Worm (Caenorhabditis elegans) whole organism, mixed stage, embryonic: ENCODE data around the gene mca-1.

Source experiments
- M03D4.4 ChIP-seq: sonication (generic microtip); optimal IDR thresholded peaks from 2 replicates; lab custom pipeline; 2017; ENCODE audit warnings: mild to moderate bottlenecking, missing genetic modification characterization, missing compliant biosample characterization
- blmp-1 ChIP-seq: fragments of 150-350 bp; optimal IDR thresholded peaks from 2 replicates; lab custom pipeline; 2014; ENCODE audit warnings: missing biosample characterization, missing genetic modification characterization
- ceh-39 ChIP-seq: fragments of 150-350 bp; optimal IDR thresholded peaks from 2 replicates; lab custom pipeline; 2014; ENCODE audit warnings: missing biosample characterization, missing genetic modification characterization
- ceh-43 ChIP-seq: fragments of 200-800 bp; sonication (Bioruptor generic); optimal IDR thresholded peaks from 2 replicates; lab custom pipeline; 2018; ENCODE audit warnings: mild to moderate bottlenecking, missing genetic modification characterization, moderate library complexity, missing compliant biosample characterization
- ceh-83 ChIP-seq: fragments of 200-800 bp; sonication (Bioruptor generic); optimal IDR thresholded peaks from 2 replicates; lab custom pipeline; 2018; ENCODE audit warnings: mild to moderate bottlenecking, missing genetic modification characterization, missing compliant biosample characterization
- ces-1 ChIP-seq: fragments of 150-350 bp; optimal IDR thresholded peaks from 2 replicates; lab custom pipeline; 2014; ENCODE audit warnings: missing biosample characterization, missing genetic modification reagents, missing genetic modification characterization
- cnd-1 ChIP-seq: fragments of 200-800 bp; sonication (Bioruptor generic); optimal IDR thresholded peaks from 2 replicates; lab custom pipeline; 2018; ENCODE audit warnings: mild to moderate bottlenecking, missing genetic modification characterization, missing compliant biosample characterization
- elt-1 ChIP-seq: sonication (generic microtip); optimal IDR thresholded peaks from 2 replicates; lab custom pipeline; 2017; ENCODE audit warnings: missing genetic modification characterization, mild to moderate bottlenecking, missing compliant biosample characterization, antibody characterized with exemption, moderate library complexity, borderline replicate concordance; ENCODE audit not compliant: insufficient read depth
- elt-3 ChIP-seq: fragments of 150-350 bp; optimal IDR thresholded peaks from 2 replicates; lab custom pipeline; 2014; ENCODE audit warnings: missing biosample characterization, missing genetic modification characterization
- flh-1 ChIP-seq: fragments of 200-800 bp; sonication (Bioruptor generic); optimal IDR thresholded peaks from 2 replicates; lab custom pipeline; 2018; ENCODE audit warnings: mild to moderate bottlenecking, missing genetic modification characterization, moderate library complexity, missing compliant biosample characterization
- ham-2 ChIP-seq: fragments of 200-800 bp; sonication (Bioruptor generic); optimal IDR thresholded peaks from 2 replicates; lab custom pipeline; 2018; ENCODE audit warnings: mild to moderate bottlenecking, missing genetic modification characterization, missing compliant biosample characterization
- hlh-1 ChIP-seq: fragments of 150-350 bp; optimal IDR thresholded peaks from 2 replicates; lab custom pipeline; 2014; ENCODE audit warnings: missing biosample characterization, missing genetic modification reagents, missing genetic modification characterization
- lin-13 ChIP-seq: fragments of 150-350 bp; optimal IDR thresholded peaks from 2 replicates; lab custom pipeline; 2014; ENCODE audit warnings: missing biosample characterization, missing genetic modification characterization
- lin-32 ChIP-seq: fragments of 200-800 bp; sonication (Bioruptor generic); optimal IDR thresholded peaks from 2 replicates; lab custom pipeline; 2018; ENCODE audit warnings: mild to moderate bottlenecking, missing genetic modification characterization, missing compliant biosample characterization
- mab-5 ChIP-seq: fragments of 150-350 bp; optimal IDR thresholded peaks from 2 replicates; lab custom pipeline; 2014; ENCODE audit warnings: missing biosample characterization, missing genetic modification characterization
- mep-1 ChIP-seq: fragments of 150-350 bp; optimal IDR thresholded peaks from 2 replicates; lab custom pipeline; 2017; ENCODE audit warnings: missing biosample characterization, missing genetic modification reagents, missing genetic modification characterization, inconsistent platforms
- mls-2 ChIP-seq: sonication (generic microtip); optimal IDR thresholded peaks from 2 replicates; lab custom pipeline; 2016; ENCODE audit warnings: mild to moderate bottlenecking, missing genetic modification characterization, moderate library complexity, missing compliant biosample characterization
- nhr-12 ChIP-seq: fragments of 150-350 bp; optimal IDR thresholded peaks from 2 replicates; lab custom pipeline; 2014; ENCODE audit warnings: missing biosample characterization, missing genetic modification characterization
- nhr-2 ChIP-seq: fragments of 150-350 bp; optimal IDR thresholded peaks from 2 replicates; lab custom pipeline; 2014; ENCODE audit warnings: missing biosample characterization, missing genetic modification characterization
- nhr-237 ChIP-seq: fragments of 150-350 bp; optimal IDR thresholded peaks from 2 replicates; lab custom pipeline; 2014; ENCODE audit warnings: missing biosample characterization, missing genetic modification characterization
- nhr-28 ChIP-seq: fragments of 150-350 bp; optimal IDR thresholded peaks from 2 replicates; lab custom pipeline; 2014; ENCODE audit warnings: missing biosample characterization, missing genetic modification characterization
- nhr-76 ChIP-seq: sonication (generic microtip); optimal IDR thresholded peaks from 2 replicates; lab custom pipeline; 2017; ENCODE audit warnings: missing biosample characterization, missing genetic modification characterization
- pha-4 ChIP-seq: fragments of 150-350 bp; optimal IDR thresholded peaks from 2 replicates; lab custom pipeline; 2018; ENCODE audit warnings: missing biosample characterization, missing genetic modification reagents, missing genetic modification characterization
- snpc-4 ChIP-seq: fragments of 150-350 bp; optimal IDR thresholded peaks from 2 replicates; lab custom pipeline; 2014; ENCODE audit warnings: missing biosample characterization, missing genetic modification characterization
- sptf-1 ChIP-seq: sonication (generic microtip); optimal IDR thresholded peaks from 2 replicates; lab custom pipeline; 2017; ENCODE audit warnings: mild to moderate bottlenecking, missing genetic modification characterization, moderate library complexity, missing compliant biosample characterization
- tbx-8 ChIP-seq: fragments of 200-800 bp; sonication (Bioruptor generic); optimal IDR thresholded peaks from 2 replicates; lab custom pipeline; 2018; ENCODE audit warnings: mild to moderate bottlenecking, missing genetic modification characterization, moderate library complexity, missing compliant biosample characterization
- unc-120 ChIP-seq: sonication (generic microtip); optimal IDR thresholded peaks from 2 replicates; lab custom pipeline; 2017; ENCODE audit warnings: missing genetic modification characterization, missing compliant biosample characterization; ENCODE audit not compliant: poor library complexity, severe bottlenecking
- unc-62 ChIP-seq: fragments of 150-350 bp; optimal IDR thresholded peaks from 2 replicates; lab custom pipeline; 2014; ENCODE audit warnings: missing biosample characterization, missing genetic modification reagents, missing genetic modification characterization
- zip-8 ChIP-seq: fragments of 150-350 bp; optimal IDR thresholded peaks from 2 replicates; lab custom pipeline; 2014; ENCODE audit warnings: missing biosample characterization, missing genetic modification characterization
- ztf-11 ChIP-seq: fragments of 150-350 bp; optimal IDR thresholded peaks from 2 replicates; lab custom pipeline; 2014; ENCODE audit warnings: missing biosample characterization, missing genetic modification characterization

The mca-1 gene

ce11 chrIV:9647789-9648361 is 13.1 kb upstream of the mca-1 start, which contains the start of gene amph-1:
Gene amph-1, minus strand, starts transcription at chrIV:9647873.
- TF ChIP-seq elt-1 (tag; lab: Kevin White, UChicago) (no peak), lin-13 (tag; lab: Kevin White, UChicago) (no peak), zip-8 (tag; lab: Kevin White, UChicago) (no peak), nhr-28 (tag; lab: Kevin White, UChicago) (no peak), nhr-237 (tag; lab: Kevin White, UChicago) (no peak), cnd-1 (tag; lab: Kevin White, UChicago) (no peak), mep-1 (tag; lab: Kevin White, UChicago) (no peak), nhr-76 (tag; lab: Kevin White, UChicago) (no peak), sptf-1 (no peak), ztf-11 (tag; lab: Kevin White, UChicago) (no peak), hlh-1 (tag; lab: Kevin White, UChicago) (no peak), nhr-12 (tag; lab: Kevin White, UChicago) (no peak), mab-5 (tag; lab: Kevin White, UChicago) (no peak), M03D4.4 (tag; lab: Kevin White, UChicago) (no peak), ceh-43 (no peak), ham-2 (GFP tag; lab: Kevin White, UChicago) (no peak), lin-32 (GFP tag; lab: Kevin White, UChicago) (no peak), ces-1 (GFP tag; lab: Kevin White, UChicago) (no peak)

ce11 chrIV:9643188-9643587 is 8.4 kb upstream of the mca-1 start, which contains the start of gene degl-2:
Gene degl-2, plus strand, starts transcription at chrIV:9643488.
- TF ChIP-seq snpc-4 (tag; lab: Kevin White, UChicago), result no peak
- TF ChIP-seq elt-3, result no peak
- TF ChIP-seq zip-8 (tag; lab: Kevin White, UChicago), result no peak
- TF ChIP-seq ceh-83 (GFP tag; lab: Kevin White, UChicago), result no peak
- no peak for TF ChIP-seq pha-4 (tag; lab: Kevin White, UChicago)
- no peak for TF ChIP-seq unc-120 (tag; lab: Kevin White, UChicago)
- TF ChIP-seq ceh-39 (tag; lab: Kevin White, UChicago), result no peak
- TF ChIP-seq, all 35 proteins: peak for 0

ce11 chrIV:9641925-9642324 is 7.2 kb upstream of the mca-1 start, which contains the start of gene del-2:
Gene del-2, minus strand, starts transcription at chrIV:9642025.
- TF ChIP-seq ces-1 (GFP tag; lab: Kevin White, UChicago), result peak; percentile 26
- TF ChIP-seq ham-2 (GFP tag; lab: Kevin White, UChicago), result peak; percentile 26
- TF ChIP-seq blmp-1, result no peak
- TF ChIP-seq, all 35 proteins: peak for 2

- TF ChIP-seq lin-13 (tag; lab: Kevin White, UChicago), result no peak
These were observed 859 bp downstream of the mca-1 start for ce11 chrIV:9633889-9634288.

- TF ChIP-seq tbx-8 (GFP tag; lab: Kevin White, UChicago) (no peak), mab-5 (tag; lab: Kevin White, UChicago) (no peak), flh-1 (no peak), ceh-39 (tag; lab: Kevin White, UChicago) (no peak), blmp-1 (no peak), mls-2 (tag; lab: Kevin White, UChicago) (no peak), nhr-76 (tag; lab: Kevin White, UChicago) (no peak), elt-1 (tag; lab: Kevin White, UChicago) (no peak), snpc-4 (tag; lab: Kevin White, UChicago) (no peak), ceh-83 (GFP tag; lab: Kevin White, UChicago) (no peak), unc-62 (no peak), ceh-43 (no peak), M03D4.4 (tag; lab: Kevin White, UChicago) (no peak), hlh-1 (tag; lab: Kevin White, UChicago) (no peak), mep-1 (tag; lab: Kevin White, UChicago) (no peak), ces-1 (GFP tag; lab: Kevin White, UChicago) (no peak), nhr-28 (tag; lab: Kevin White, UChicago) (no peak), pha-4 (tag; lab: Kevin White, UChicago) (no peak), nhr-2 (tag; lab: Kevin White, UChicago) (no peak)
These were observed 1.7 kb downstream of the mca-1 start for ce11 chrIV:9632966-9633494.
